Fruit fly (Drosophila melanogaster) whole organism, embryonic: ENCODE measurements around the gene CG43680.

Source experiments
- Antp ChIP-seq: fragments of 200-800 bp; sonication (Bioruptor generic); optimal IDR thresholded peaks from 3 replicates; lab custom pipeline; 2016; ENCODE audit warnings: missing biosample characterization, missing genetic modification characterization
- C15 ChIP-seq: fragments of 200-800 bp; sonication (Bioruptor generic); IDR thresholded peaks from 3 replicates; pipeline ENCODE4 v1.3.6; 2022; ENCODE audit warnings: missing biosample characterization, missing genetic modification characterization
- CG10979 ChIP-seq: fragments of 200-800 bp; sonication (Bioruptor generic); optimal IDR thresholded peaks from 2 replicates; lab custom pipeline; 2018; ENCODE audit warnings: missing biosample characterization, mild to moderate bottlenecking, missing genetic modification characterization, moderate library complexity
- CG11093 ChIP-seq: fragments of 200-800 bp; sonication (Bioruptor generic); IDR thresholded peaks from 3 replicates; pipeline ENCODE4 v1.3.6; 2022; ENCODE audit warnings: missing biosample characterization, missing genetic modification characterization
- CG11456 ChIP-seq: fragments of 200-800 bp; sonication (Bioruptor generic); IDR thresholded peaks from 3 replicates; pipeline ENCODE4 v1.3.6; 2022; ENCODE audit warnings: missing biosample characterization, missing genetic modification characterization
- CG11723 ChIP-seq: fragments of 200-800 bp; sonication (Bioruptor generic); optimal IDR thresholded peaks from 2 replicates; lab custom pipeline; 2017; ENCODE audit warnings: missing biosample characterization, mild to moderate bottlenecking, missing genetic modification characterization
- CG12391 ChIP-seq: fragments of 200-800 bp; sonication (Bioruptor generic); optimal IDR thresholded peaks from 3 replicates; lab custom pipeline; 2018; ENCODE audit warnings: missing biosample characterization, mild to moderate bottlenecking, missing genetic modification characterization, moderate library complexity
- CG13296 ChIP-seq: fragments of 200-800 bp; sonication (Bioruptor generic); optimal IDR thresholded peaks from 3 replicates; lab custom pipeline; 2018; ENCODE audit warnings: missing biosample characterization, mild to moderate bottlenecking, missing genetic modification characterization
- CG17361 ChIP-seq: fragments of 200-800 bp; sonication (Bioruptor generic); IDR thresholded peaks from 3 replicates; pipeline ENCODE4 v1.3.6; 2022; ENCODE audit warnings: missing biosample characterization, missing genetic modification characterization
- CG1792 ChIP-seq: fragments of 200-800 bp; sonication (Bioruptor generic); optimal IDR thresholded peaks from 2 replicates; lab custom pipeline; 2016; ENCODE audit warnings: missing biosample characterization, missing genetic modification characterization
- CG3726 ChIP-seq: fragments of 200-800 bp; sonication (Bioruptor generic); IDR thresholded peaks from 3 replicates; pipeline ENCODE4, ENCODE4 v1.3.6; 2022; ENCODE audit warnings: missing biosample characterization, missing genetic modification characterization
- CG4707 ChIP-seq: fragments of 200-800 bp; sonication (Bioruptor generic); optimal IDR thresholded peaks from 2 replicates; lab custom pipeline; 2018; ENCODE audit warnings: missing biosample characterization, mild to moderate bottlenecking, missing genetic modification characterization, moderate library complexity
- CG4854 ChIP-seq: fragments of 200-800 bp; sonication (Bioruptor generic); optimal IDR thresholded peaks from 2 replicates; lab custom pipeline; 2016; ENCODE audit warnings: missing biosample characterization, missing genetic modification characterization, inconsistent platforms
- CG6854 ChIP-seq: fragments of 200-800 bp; sonication (Bioruptor generic); optimal IDR thresholded peaks from 3 replicates; lab custom pipeline; 2017; ENCODE audit warnings: missing biosample characterization, mild to moderate bottlenecking, missing genetic modification characterization
- CkIIα-i1 ChIP-seq: fragments of 200-800 bp; sonication (Bioruptor generic); IDR thresholded peaks from 2 replicates; pipeline ENCODE4 v1.3.6; 2022; ENCODE audit warnings: missing biosample characterization, missing genetic modification characterization
- Deaf1 ChIP-seq: fragments of 200-800 bp; optimal IDR thresholded peaks from 3 replicates; lab custom pipeline; 2019; ENCODE audit warnings: missing biosample characterization, mild to moderate bottlenecking, missing genetic modification characterization, moderate library complexity
- Dp ChIP-seq: fragments of 200-800 bp; sonication (Bioruptor generic); optimal IDR thresholded peaks from 2 replicates; lab custom pipeline; 2018; ENCODE audit warnings: missing biosample characterization, mild to moderate bottlenecking, missing genetic modification characterization, moderate library complexity
- Dref ChIP-seq: fragments of 200-800 bp; sonication (Bioruptor generic); IDR thresholded peaks from 2 replicates; pipeline ENCODE4 v1.3.6; 2022; ENCODE audit warnings: missing biosample characterization, missing genetic modification characterization
- E2f2 ChIP-seq: fragments of 200-800 bp; sonication (Bioruptor generic); IDR thresholded peaks from 2 replicates; pipeline ENCODE4 v1.3.6; 2022; ENCODE audit warnings: missing biosample characterization, missing genetic modification characterization
- Fer3 ChIP-seq: fragments of 200-800 bp; sonication (Bioruptor generic); optimal IDR thresholded peaks from 2 replicates; lab custom pipeline; 2018; ENCODE audit warnings: missing biosample characterization, mild to moderate bottlenecking, missing genetic modification characterization, moderate library complexity
- Hsf ChIP-seq: fragments of 200-800 bp; sonication (Bioruptor generic); optimal IDR thresholded peaks from 3 replicates; lab custom pipeline; 2016; ENCODE audit warnings: missing biosample characterization, missing genetic modification characterization
- MESR4 ChIP-seq: fragments of 200-800 bp; sonication (Bioruptor generic); optimal IDR thresholded peaks from 2 replicates; lab custom pipeline; 2018; ENCODE audit warnings: missing biosample characterization, mild to moderate bottlenecking, missing genetic modification characterization, moderate library complexity
- Med ChIP-seq: fragments of 200-800 bp; sonication (Bioruptor generic); peaks from one replicate; lab custom pipeline; 2016; ENCODE audit warnings: missing biosample characterization, missing genetic modification characterization, mild to moderate bottlenecking, inconsistent platforms, moderate library complexity
- Meics ChIP-seq: fragments of 200-800 bp; sonication (Bioruptor generic); optimal IDR thresholded peaks from 2 replicates; lab custom pipeline; 2017; ENCODE audit warnings: missing biosample characterization, mild to moderate bottlenecking, missing genetic modification characterization
- bowl ChIP-seq: fragments of 200-800 bp; sonication (Bioruptor generic); IDR thresholded peaks from 2 replicates; pipeline ENCODE4 v1.3.6; 2022; ENCODE audit warnings: missing biosample characterization, missing genetic modification characterization
- ci ChIP-seq: fragments of 200-800 bp; sonication (Bioruptor generic); IDR thresholded peaks from 3 replicates; pipeline ENCODE4 v1.3.6; 2022; ENCODE audit warnings: missing biosample characterization, missing genetic modification characterization
- crol ChIP-seq: fragments of 200-800 bp; sonication (Bioruptor generic); IDR thresholded peaks from 2 replicates; pipeline ENCODE4 v1.3.6; 2022; ENCODE audit warnings: missing biosample characterization, missing genetic modification characterization
- ken ChIP-seq: fragments of 200-800 bp; sonication (Bioruptor generic); IDR thresholded peaks from 3 replicates; pipeline ENCODE4 v1.3.6; 2022; ENCODE audit warnings: missing biosample characterization, missing genetic modification characterization
- nerfin-2 ChIP-seq: fragments of 200-800 bp; sonication (Bioruptor generic); IDR thresholded peaks from 2 replicates; pipeline ENCODE4 v1.3.6; 2022; ENCODE audit warnings: missing biosample characterization, missing genetic modification characterization; ENCODE audit not compliant: partially characterized antibody
- phol ChIP-seq: fragments of 200-800 bp; sonication (Bioruptor generic); optimal IDR thresholded peaks from 3 replicates; lab custom pipeline; 2018; ENCODE audit warnings: missing biosample characterization, mild to moderate bottlenecking, missing genetic modification characterization, moderate library complexity
- prd ChIP-seq, 3 experiments: fragments of >200 bp in 2 of 3; fragments of 200-800 bp in 1 of 3; sonication (Bioruptor generic) in 1 of 3; optimal IDR thresholded peaks in 2 of 3; IDR thresholded peaks in 1 of 3; 2 replicates in 2 of 3; 3 replicates in 1 of 3; pipeline versions ENCODE4 v1.3.6 to Lab custom; 2017 to 2022; ENCODE audit warnings: missing biosample characterization in 1 of 3, missing genetic modification characterization in 1 of 3
- salm ChIP-seq: fragments of 200-800 bp; sonication (Bioruptor generic); optimal IDR thresholded peaks from 2 replicates; lab custom pipeline; 2018; ENCODE audit warnings: missing biosample characterization, mild to moderate bottlenecking, missing genetic modification characterization
- shn ChIP-seq: fragments of 200-800 bp; sonication (Bioruptor generic); optimal IDR thresholded peaks from 3 replicates; lab custom pipeline; 2016; ENCODE audit warnings: missing biosample characterization, missing genetic modification characterization
- stwl ChIP-seq: fragments of 200-800 bp; sonication (Bioruptor generic); optimal IDR thresholded peaks from 3 replicates; lab custom pipeline; 2018; ENCODE audit warnings: missing biosample characterization, mild to moderate bottlenecking, missing genetic modification characterization, moderate library complexity
- trem ChIP-seq: fragments of 200-800 bp; optimal IDR thresholded peaks from 3 replicates; lab custom pipeline; 2019; ENCODE audit warnings: missing biosample characterization, mild to moderate bottlenecking, missing genetic modification characterization, moderate library complexity
- tup ChIP-seq: fragments of 200-800 bp; sonication (Bioruptor generic); optimal IDR thresholded peaks from 2 replicates; lab custom pipeline; 2016; ENCODE audit warnings: missing biosample characterization, mild to moderate bottlenecking, missing genetic modification characterization, moderate library complexity
- usp ChIP-seq: fragments of >200 bp; optimal IDR thresholded peaks from 2 replicates; lab custom pipeline; 2017; ENCODE audit warnings: missing biosample characterization, missing genetic modification characterization

Gene CG43680

dm6 chr3L:15072149-15072548 lies 19.0 kb upstream of the CG43680 start (continued):
- TF ChIP-seq MESR4 = no peak
- no peak for TF ChIP-seq CG17361 (GFP tag; lab: Robert Waterston, UW)
- no peak for TF ChIP-seq CG13296 (GFP tag; lab: Kevin White, UChicago)
- no peak for TF ChIP-seq CG6854 (GFP tag; lab: Kevin White, UChicago)
- TF ChIP-seq stwl (tag; lab: Kevin White, UChicago) = peak; percentile 46
- TF ChIP-seq ci (GFP tag; lab: Robert Waterston, UW) = 0 out of 3 replicates have a peak, but pooled peaks have one; percentile 41
- no peak for TF ChIP-seq trem (tag; lab: Kevin White, UChicago)
- TF ChIP-seq E2f2 (GFP tag; lab: Robert Waterston, UW) = peak; percentile 42; the same call in 1 of the 2 replicates
- no peak for TF ChIP-seq CkIIα-i1 (GFP tag; lab: Robert Waterston, UW)
- TF ChIP-seq salm (tag; lab: Kevin White, UChicago) = no peak
- TF ChIP-seq Hsf (GFP tag; lab: Kevin White, UChicago) = no peak
- no peak for TF ChIP-seq CG12391 (tag; lab: Kevin White, UChicago)
- TF ChIP-seq Dp (GFP tag; lab: Kevin White, UChicago) = peak; percentile 5
- no peak for TF ChIP-seq C15 (GFP tag; lab: Robert Waterston, UW)
- TF ChIP-seq tup = no peak

DNA sequence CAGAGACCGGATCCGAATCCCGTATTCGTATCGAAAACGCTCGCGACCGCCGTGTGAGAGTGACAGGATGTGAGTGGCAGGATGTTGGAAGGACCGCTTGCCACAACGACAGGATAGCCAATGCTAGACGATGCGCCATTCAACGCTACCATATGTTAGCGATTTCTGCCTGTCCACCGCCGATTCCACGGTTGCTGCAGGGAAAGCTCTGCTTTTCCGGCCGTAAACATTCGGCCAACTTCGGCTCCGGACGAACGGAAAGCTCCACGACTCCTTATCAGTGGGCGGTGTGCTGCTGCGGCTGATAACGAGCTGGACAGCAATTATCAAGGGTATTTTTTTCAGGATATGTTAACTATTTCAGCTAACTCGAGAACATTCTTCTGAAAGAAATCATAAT lies 11.7 kb upstream of the CG43680 start, which contains the start of gene Sytbeta:
TSS of gene Sytbeta (minus strand) at position 101 of the 400 bp plus-strand sequence.
- TF ChIP-seq CG1792 (no peak), phol (tag; lab: Kevin White, UChicago) (no peak), usp (GFP tag; lab: Kevin White, UChicago) (no peak), Deaf1 (tag; lab: Kevin White, UChicago) (peak; percentile 89), CG11456 (0 out of 3 replicates have a peak, but pooled peaks have one; percentile 5), prd (optimal IDR thresholded peaks at IDR 0.05; lab: Kevin White, UChicago) (no peak), prd (GFP tag; IDR thresholded peaks at IDR 0.05; lab: Robert Waterston, UW) (no peak), CG4707 (no peak), Med (peak; percentile 62), ken (GFP tag; lab: Robert Waterston, UW) (0 out of 3 replicates have a peak, but pooled peaks have one; percentile 18), Dp (GFP tag; lab: Kevin White, UChicago) (no peak), crol (GFP tag; lab: Robert Waterston, UW) (no peak), CG11093 (GFP tag; lab: Robert Waterston, UW) (0 out of 3 replicates have a peak, but pooled peaks have one; percentile 15), CG3726 (GFP tag; lab: Robert Waterston, UW) (0 out of 3 replicates have a peak, but pooled peaks have one; percentile 33), CG11723 (no peak)
- TF ChIP-seq, all 482 proteins: peak for 6

- no peak for TF ChIP-seq CG4854 (GFP tag; lab: Kevin White, UChicago)
- no peak for TF ChIP-seq Dref
- TF ChIP-seq CG10979 = no peak
- TF ChIP-seq shn (GFP tag; lab: Kevin White, UChicago) = no peak
- no peak for TF ChIP-seq Fer3
- no peak for TF ChIP-seq Antp (GFP tag; lab: Kevin White, UChicago)
Measured at dm6 chr3L:15061605-15062004, 8.5 kb upstream of the CG43680 start, which contains the start of gene CG13460. Gene CG13460, minus strand, starts transcription at chr3L:15061705.

dm6 chr3L:15054477-15054876 lies 1.3 kb upstream of the CG43680 start, which contains the start of gene EAChm:
Gene EAChm, plus strand, starts transcription at chr3L:15054777.
- TF ChIP-seq Meics (peak; percentile 11), nerfin-2 (no peak), bowl (no peak)
- TF ChIP-seq, all 482 proteins: peak for 1
